Fruit fly (Drosophila melanogaster): ENCODE measurements around the gene PyK.

The PyK gene

dm6 chr3R:22357942-22358341, 9.4 kb upstream of the PyK start:
- peak; percentile 14 for TF ChIP-seq noc (tag; optimal IDR thresholded peaks at IDR 0.05)

DNA sequence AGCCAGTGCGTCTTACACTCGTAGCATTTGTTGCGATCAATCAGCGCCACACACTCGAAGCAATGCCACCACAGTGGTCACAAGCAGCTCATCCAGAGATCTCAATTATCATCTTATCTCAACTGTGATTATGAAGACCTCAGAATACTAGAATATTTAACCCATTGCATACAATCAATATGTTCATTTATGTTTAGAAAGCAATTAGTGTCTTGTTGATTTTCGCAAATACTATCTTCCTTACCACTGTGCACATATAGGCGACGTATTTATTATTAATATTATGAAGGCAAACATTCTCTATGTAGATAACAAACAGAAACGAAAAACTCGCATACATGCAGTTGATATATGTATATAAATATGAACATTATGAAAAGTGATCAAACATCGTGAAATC, 8.5 kb upstream of the PyK start:
- peak; percentile 73 for TF ChIP-seq noc (tag; optimal IDR thresholded peaks at IDR 0.05)

DNA sequence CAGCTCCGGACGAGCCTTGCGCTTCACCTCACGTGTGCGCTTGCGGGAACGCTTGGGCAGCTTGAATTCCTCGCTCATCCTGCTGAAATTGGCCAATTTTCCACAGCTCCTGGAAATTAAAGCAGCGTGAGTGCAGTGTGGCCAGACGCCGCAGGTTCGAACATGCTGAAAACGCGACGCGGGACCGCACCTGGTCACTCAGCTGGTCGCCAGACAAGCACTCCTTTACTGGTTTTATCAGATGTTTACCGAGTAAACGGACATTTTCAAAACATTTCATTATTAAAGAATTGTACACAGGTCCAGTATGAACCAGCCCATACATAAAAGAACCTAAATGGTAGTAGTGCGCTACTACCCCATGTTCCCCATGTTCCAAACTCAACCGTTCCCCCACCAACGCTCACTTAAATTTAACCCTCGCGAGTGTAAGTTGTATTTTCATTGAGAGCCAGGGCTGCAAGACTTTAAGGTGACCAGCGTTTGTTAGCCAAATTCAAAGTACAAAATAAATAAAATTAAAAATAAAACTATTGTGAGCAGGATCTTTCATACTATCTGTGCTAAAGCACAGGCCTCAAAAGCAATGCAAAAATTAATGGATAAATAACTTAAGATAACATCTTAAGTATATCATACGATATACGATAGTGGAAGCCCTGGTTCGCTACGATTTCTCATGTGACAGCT, 5.0 kb upstream of the PyK start, which contains the start of the genes JMJD6, CG7071 and Muted:
JMJD6 (minus strand) TSS at position 154 of the 690 bp plus-strand sequence.
CG7071 (plus strand) TSS at position 403 of the 690 bp plus-strand sequence.
Muted (plus strand) TSS at position 403 of the 690 bp plus-strand sequence.
- peak; percentile 93 for TF ChIP-seq noc (tag; optimal IDR thresholded peaks at IDR 0.05)

- no peak for TF ChIP-seq noc (tag; optimal IDR thresholded peaks at IDR 0.05)
Observed at dm6 chr3R:22365660-22366195, 1.6 kb upstream of the PyK start, which contains the start of gene CG5382. Gene CG5382 (minus strand): TSS chr3R:22365983.

dm6 chr3R:22368077-22368776, 891 bp downstream of the PyK start:
- peak; percentile 19 for TF ChIP-seq noc (tag; optimal IDR thresholded peaks at IDR 0.05)

dm6 chr3R:22368777-22369214, 1.5 kb downstream of the PyK start:
- TF ChIP-seq noc (tag; optimal IDR thresholded peaks at IDR 0.05) = no peak

dm6 chr3R:22372535-22372934, 5.2 kb downstream of the PyK start, which contains the start of gene CG7069:
Gene CG7069 (plus strand): TSS chr3R:22372835.
- no peak for TF ChIP-seq noc (tag; optimal IDR thresholded peaks at IDR 0.05)

- TF ChIP-seq noc (tag; optimal IDR thresholded peaks at IDR 0.05) = no peak
Observed at dm6 chr3R:22375674-22376073, 8.3 kb downstream of the PyK start, which contains the start of gene CG18596. Gene CG18596 (plus strand): TSS chr3R:22375923.

- no peak for TF ChIP-seq noc (tag; optimal IDR thresholded peaks at IDR 0.05)
Observed at dm6 chr3R:22379942-22380341, 12.6 kb downstream of the PyK start, which contains the start of gene CG34149. Gene CG34149 (plus strand): TSS chr3R:22380128.

- TF ChIP-seq noc (tag; optimal IDR thresholded peaks at IDR 0.05) = no peak
Observed at dm6 chr3R:22381077-22381476, 13.7 kb downstream of the PyK start, which contains the start of gene CG43342. Gene CG43342 (plus strand): TSS chr3R:22381340.

DNA sequence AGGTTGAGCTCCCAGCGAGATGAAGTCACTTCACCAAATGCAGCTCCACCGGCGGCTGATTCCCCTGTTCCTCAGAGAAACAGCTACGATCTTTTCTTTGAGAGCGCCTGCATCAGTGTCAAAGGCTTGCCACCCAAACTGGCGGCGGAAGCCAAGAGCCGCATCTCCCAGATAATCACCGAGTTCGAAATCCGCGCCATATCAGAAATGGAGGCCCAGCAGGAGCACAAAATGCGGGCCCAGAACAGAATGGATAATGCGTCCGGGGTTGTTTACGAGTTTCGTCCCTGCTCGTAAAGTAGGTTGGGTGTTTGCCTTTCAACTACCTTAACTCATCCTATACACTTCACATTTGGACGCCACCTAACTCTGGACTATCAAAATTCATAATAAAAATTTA, 14.4 kb downstream of the PyK start, which contains the start of gene Gpdh3:
Gpdh3 (plus strand) TSS at position 301 of the 400 bp plus-strand sequence.
- no peak for TF ChIP-seq noc (tag; optimal IDR thresholded peaks at IDR 0.05)

DNA sequence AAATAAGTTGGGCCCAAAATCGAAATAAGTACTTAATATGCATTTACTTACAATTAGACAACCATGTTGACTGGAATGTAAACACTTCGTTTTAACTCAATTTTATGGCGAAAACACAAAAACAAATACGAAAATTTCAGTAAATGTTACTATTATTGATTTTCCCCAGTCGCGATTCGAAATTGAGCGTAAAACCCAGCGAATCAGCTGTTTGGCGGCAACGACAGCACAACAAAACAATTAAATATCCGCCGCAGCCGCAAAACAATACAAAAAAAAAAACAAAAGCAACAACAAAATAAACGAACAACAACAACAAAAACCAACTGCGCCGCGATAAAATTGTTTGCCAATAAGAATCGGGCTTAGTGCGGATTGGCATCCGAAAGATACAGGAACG, 22.3 kb downstream of the PyK start, which contains the start of the genes CAH8 and CG7059:
CAH8 (minus strand) TSS at position 101 of the 400 bp plus-strand sequence.
CG7059 (plus strand) TSS at position 167 of the 400 bp plus-strand sequence.
- TF ChIP-seq noc (tag; optimal IDR thresholded peaks at IDR 0.05) = no peak

- TF ChIP-seq noc (tag; optimal IDR thresholded peaks at IDR 0.05) = no peak
Observed at dm6 chr3R:22390109-22390508, 22.8 kb downstream of the PyK start.

DNA sequence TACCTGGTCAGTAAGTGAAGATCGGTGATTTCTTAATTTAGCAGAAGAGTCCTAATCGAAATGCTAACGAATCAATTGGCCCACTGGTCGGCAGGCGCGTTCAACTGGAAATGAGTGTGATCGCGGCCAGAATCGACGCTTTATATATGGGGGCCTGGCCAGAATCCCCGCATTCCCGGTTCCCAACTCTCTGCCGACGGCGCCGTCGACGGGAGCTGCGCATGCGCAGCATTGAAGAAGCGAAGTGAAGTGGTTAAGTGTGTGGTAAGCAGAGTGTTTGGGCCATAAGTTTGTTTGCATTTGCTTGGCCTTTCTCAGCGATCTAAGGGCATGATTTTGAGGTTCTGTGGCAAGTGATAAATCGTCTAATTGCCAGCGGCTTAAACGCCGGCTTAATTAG, 26.7 kb downstream of the PyK start, which contains the start of gene CG13857:
CG13857 (minus strand) TSS at position 101 of the 400 bp plus-strand sequence.
- no peak for TF ChIP-seq noc (tag; optimal IDR thresholded peaks at IDR 0.05)

DNA sequence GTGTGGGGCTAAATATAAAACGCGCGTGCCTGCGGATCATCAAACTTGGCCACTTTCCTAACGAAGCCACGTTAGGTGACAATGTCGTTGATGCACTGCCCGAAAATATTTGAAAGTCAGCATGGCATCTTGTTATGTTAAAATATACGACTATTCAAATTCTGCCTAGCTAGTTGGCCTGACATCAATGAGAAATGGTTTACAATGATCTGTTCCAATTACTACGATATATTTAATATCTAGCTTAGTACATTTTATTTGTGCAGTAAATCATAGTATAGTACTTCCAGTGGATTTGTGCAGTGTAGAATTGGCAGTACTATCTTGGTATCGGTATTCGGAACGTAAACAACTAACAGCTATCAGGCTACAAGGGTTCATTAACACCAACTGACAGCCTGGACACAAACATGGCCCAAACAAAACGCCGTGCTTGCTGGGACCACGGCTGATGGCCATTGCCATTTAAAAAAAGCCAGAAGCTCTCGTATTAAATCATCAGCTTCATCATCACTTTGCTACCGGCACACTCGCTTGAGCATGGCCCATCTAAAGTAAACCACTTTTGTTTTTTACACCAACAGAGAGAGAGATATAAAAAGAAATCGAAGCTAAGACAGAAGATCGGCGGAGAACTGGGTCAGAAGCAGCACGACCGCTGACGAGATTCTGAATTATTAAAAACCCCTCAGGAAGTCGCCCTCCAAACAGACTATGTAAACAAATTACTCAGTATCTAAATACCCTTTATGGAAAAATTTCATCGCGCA, 28.3 kb downstream of the PyK start:
- no peak for TF ChIP-seq noc (tag; optimal IDR thresholded peaks at IDR 0.05)

Data from whole organism, larva.